Worm (Caenorhabditis elegans) whole organism, late embryonic: Measurements from ENCODE around the gene pfas-1.
A peak's percentile ranks its signal among the peaks of the same experiment; 100 is the strongest.

Experiments used
- T23F11.4 ChIP-seq: fragments of 200-800 bp; sonication (Bioruptor generic); optimal IDR thresholded peaks from 2 replicates; lab custom pipeline; 2018; ENCODE audit warnings: mild to moderate bottlenecking, missing genetic modification characterization, missing compliant biosample characterization
- ceh-18 ChIP-seq: sonication (generic microtip); optimal IDR thresholded peaks from 2 replicates; lab custom pipeline; 2016; ENCODE audit warnings: missing genetic modification characterization, missing compliant biosample characterization
- ceh-31 ChIP-seq: sonication (generic microtip); optimal IDR thresholded peaks from 2 replicates; lab custom pipeline; 2016; ENCODE audit warnings: missing genetic modification characterization, missing compliant biosample characterization
- ceh-34 ChIP-seq: sonication (generic microtip); optimal IDR thresholded peaks from 2 replicates; lab custom pipeline; 2016; ENCODE audit warnings: mild to moderate bottlenecking, missing genetic modification characterization, missing compliant biosample characterization
- che-1 ChIP-seq: sonication (generic microtip); optimal IDR thresholded peaks from 2 replicates; lab custom pipeline; 2016; ENCODE audit warnings: mild to moderate bottlenecking, missing genetic modification characterization, missing compliant biosample characterization
- elt-2 ChIP-seq: sonication (generic microtip); optimal IDR thresholded peaks from 2 replicates; lab custom pipeline; 2016; ENCODE audit warnings: missing genetic modification reagents, missing genetic modification characterization, missing compliant biosample characterization
- elt-4 ChIP-seq: sonication (generic microtip); optimal IDR thresholded peaks from 2 replicates; lab custom pipeline; 2016; ENCODE audit warnings: missing genetic modification characterization, missing compliant biosample characterization
- fkh-10 ChIP-seq: fragments of 150-350 bp; optimal IDR thresholded peaks from 2 replicates; lab custom pipeline; 2014; ENCODE audit warnings: missing biosample characterization, missing genetic modification reagents, missing genetic modification characterization
- gmeb-2 ChIP-seq: sonication (generic microtip); optimal IDR thresholded peaks from 2 replicates; lab custom pipeline; 2016; ENCODE audit warnings: missing genetic modification characterization, inconsistent platforms, missing compliant biosample characterization
- hlh-6 ChIP-seq: sonication (generic microtip); optimal IDR thresholded peaks from 2 replicates; lab custom pipeline; 2016; ENCODE audit warnings: missing genotype, missing genetic modification characterization, missing compliant biosample characterization
- lim-6 ChIP-seq: sonication (generic microtip); optimal IDR thresholded peaks from 2 replicates; lab custom pipeline; 2016; ENCODE audit warnings: missing genetic modification characterization, missing compliant biosample characterization
- nfya-1 ChIP-seq: sonication (generic microtip); optimal IDR thresholded peaks from 2 replicates; lab custom pipeline; 2017; ENCODE audit warnings: missing genetic modification characterization, mild to moderate bottlenecking, missing compliant biosample characterization, antibody characterized with exemption, moderate library complexity
- nhr-11 ChIP-seq: fragments of 150-350 bp; optimal IDR thresholded peaks from 2 replicates; lab custom pipeline; 2014; ENCODE audit warnings: missing biosample characterization, missing genetic modification characterization
- pag-3 ChIP-seq: sonication (generic microtip); optimal IDR thresholded peaks from 2 replicates; lab custom pipeline; 2016; ENCODE audit warnings: missing compliant biosample characterization, missing genetic modification characterization, borderline replicate concordance
- pat-9 ChIP-seq: fragments of 200-800 bp; sonication (Bioruptor generic); optimal IDR thresholded peaks from 2 replicates; lab custom pipeline; 2018; ENCODE audit warnings: mild to moderate bottlenecking, missing genetic modification characterization, moderate library complexity, missing compliant biosample characterization
- pha-4 ChIP-seq: fragments of 150-350 bp; optimal IDR thresholded peaks from 2 replicates; lab custom pipeline; 2018; ENCODE audit warnings: missing biosample characterization, missing genetic modification reagents, missing genetic modification characterization
- pqm-1 ChIP-seq: sonication (generic microtip); optimal IDR thresholded peaks from 2 replicates; lab custom pipeline; 2016; ENCODE audit warnings: missing genetic modification characterization, missing compliant biosample characterization
- pros-1 ChIP-seq: fragments of 150-350 bp; optimal IDR thresholded peaks from 2 replicates; lab custom pipeline; 2014; ENCODE audit warnings: missing biosample characterization, missing genetic modification reagents, missing genetic modification characterization
- ref-2 ChIP-seq: sonication (generic microtip); optimal IDR thresholded peaks from 2 replicates; lab custom pipeline; 2016; ENCODE audit warnings: missing genetic modification characterization, missing compliant biosample characterization
- sox-4 ChIP-seq: sonication (generic microtip); optimal IDR thresholded peaks from 2 replicates; lab custom pipeline; 2017; ENCODE audit warnings: mild to moderate bottlenecking, missing genetic modification characterization, inconsistent platforms, missing compliant biosample characterization
- syd-9 ChIP-seq: sonication (generic microtip); optimal IDR thresholded peaks from 2 replicates; lab custom pipeline; 2016; ENCODE audit warnings: mild to moderate bottlenecking, missing genetic modification characterization, moderate library complexity, missing compliant biosample characterization
- tbx-7 ChIP-seq: sonication (generic microtip); optimal IDR thresholded peaks from 2 replicates; lab custom pipeline; 2016; ENCODE audit warnings: missing genotype, missing genetic modification characterization, missing compliant biosample characterization
- ttx-3 ChIP-seq: sonication (generic microtip); optimal IDR thresholded peaks from 2 replicates; lab custom pipeline; 2016; ENCODE audit warnings: missing genetic modification reagents, missing genetic modification characterization, missing compliant biosample characterization
- unc-42 ChIP-seq: sonication (generic microtip); optimal IDR thresholded peaks from 2 replicates; lab custom pipeline; 2016; ENCODE audit warnings: missing genotype, missing genetic modification characterization, missing compliant biosample characterization
- unc-86 ChIP-seq: sonication (generic microtip); optimal IDR thresholded peaks from 2 replicates; lab custom pipeline; 2016; ENCODE audit warnings: missing genetic modification characterization, missing compliant biosample characterization

pfas-1 gene

ce11 chrIII:4587177-4587576 is 55.9 kb downstream of the pfas-1 start, which contains the start of the genes F35G12.7 and smc-4 (continued):
- TF ChIP-seq elt-2 (tag; lab: Kevin White, UChicago) (no peak), elt-4 (tag; lab: Kevin White, UChicago) (no peak), pros-1 (tag; lab: Kevin White, UChicago) (no peak), ref-2 (tag; lab: Kevin White, UChicago) (no peak), pag-3 (tag; lab: Kevin White, UChicago) (no peak), fkh-10 (GFP tag; lab: Kevin White, UChicago) (no peak), pha-4 (tag; lab: Kevin White, UChicago) (no peak), lim-6 (tag; lab: Kevin White, UChicago) (no peak), pat-9 (tag; lab: Kevin White, UChicago) (no peak), unc-86 (no peak), sox-4 (no peak), hlh-6 (no peak), T23F11.4 (GFP tag; lab: Kevin White, UChicago) (no peak), pqm-1 (no peak), nfya-1 (peak; percentile 74)
- TF ChIP-seq, all 69 proteins: peak for 8

ce11 chrIII:4584068-4584566 is 59.0 kb downstream of the pfas-1 start, which contains the start of gene F35G12.5:
Gene F35G12.5 (plus strand): TSS chrIII:4584118.
- TF ChIP-seq pat-9 (tag; lab: Kevin White, UChicago) (no peak), nfya-1 (peak; percentile 95), syd-9 (tag; lab: Kevin White, UChicago) (no peak)

ce11 chrIII:4581495-4581894 is 61.6 kb downstream of the pfas-1 start, which contains the start of gene F35G12.12:
Gene F35G12.12 (plus strand): TSS chrIII:4581795.
- TF ChIP-seq nhr-11 (tag; lab: Kevin White, UChicago) (no peak), tbx-7 (tag; lab: Kevin White, UChicago) (no peak), ceh-34 (tag; lab: Kevin White, UChicago) (no peak), che-1 (no peak), lim-6 (tag; lab: Kevin White, UChicago) (no peak), gmeb-2 (tag; lab: Kevin White, UChicago) (no peak)

DNA sequence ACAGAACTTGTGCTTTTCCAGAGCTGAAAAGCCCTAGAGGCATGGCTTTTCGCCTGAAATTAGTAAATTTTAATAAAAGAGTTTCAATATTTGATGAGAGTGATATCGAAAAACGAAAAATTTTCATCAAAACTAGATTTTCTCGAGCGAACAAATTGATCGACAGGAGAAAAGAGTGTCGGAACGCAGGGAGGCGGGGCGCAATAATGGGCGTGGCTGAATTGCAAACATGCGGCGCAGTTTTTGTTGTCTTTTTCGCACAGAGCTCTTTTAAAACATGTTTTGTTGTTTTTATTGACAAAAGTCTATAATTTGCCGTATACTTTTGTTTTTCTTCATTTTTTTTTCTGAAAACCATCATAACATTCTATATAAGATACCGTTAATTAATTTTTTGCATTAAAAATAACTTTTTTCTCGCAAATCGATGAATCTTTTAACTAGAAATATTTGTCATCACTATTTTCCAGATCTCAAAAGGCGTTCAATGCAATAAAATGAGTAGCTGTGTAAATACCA is 64.7 kb downstream of the pfas-1 start, which contains the start of the genes sel-5 and wdr-48:
TSS of gene sel-5 (minus strand) at position 53 of the 519 bp plus-strand sequence.
TSS of gene wdr-48 (plus strand) at position 469 of the 519 bp plus-strand sequence.
- TF ChIP-seq pag-3 (tag; lab: Kevin White, UChicago) (no peak), unc-42 (peak; percentile 41), ref-2 (tag; lab: Kevin White, UChicago) (peak; percentile 44), ceh-18 (tag; lab: Kevin White, UChicago) (no peak), ttx-3 (tag; lab: Kevin White, UChicago) (no peak), elt-2 (tag; lab: Kevin White, UChicago) (peak; percentile 38), ceh-31 (peak; percentile 59), unc-86 (peak; percentile 20), nfya-1 (peak; percentile 28), lim-6 (tag; lab: Kevin White, UChicago) (no peak)
